Worm (Caenorhabditis elegans) whole organism, young adult: ENCODE results near the gene C01G6.9.

Experiments used
- D2030.7 ChIP-seq: fragments of 200-800 bp; sonication (Bioruptor generic); IDR thresholded peaks from 2 replicates; pipeline ENCODE4 v1.3.6; 2022; ENCODE audit warnings: missing genetic modification reagents, missing genetic modification characterization, missing compliant biosample characterization
- F10E7.11 ChIP-seq: sonication (generic microtip); optimal IDR thresholded peaks from 2 replicates; lab custom pipeline; 2017; ENCODE audit warnings: mild to moderate bottlenecking, missing genetic modification characterization, moderate library complexity, missing compliant biosample characterization
- F33H1.4 ChIP-seq: fragments of 200-800 bp; sonication (Bioruptor generic); IDR thresholded peaks from 2 replicates; pipeline ENCODE4 v1.3.6; 2022; ENCODE audit warnings: missing genetic modification reagents, missing genetic modification characterization, missing compliant biosample characterization
- F52B5.7 ChIP-seq: sonication (generic microtip); optimal IDR thresholded peaks from 2 replicates; lab custom pipeline; 2016; ENCODE audit warnings: mild to moderate bottlenecking, missing genetic modification characterization, missing compliant biosample characterization
- F57C9.4 ChIP-seq: sonication (generic microtip); optimal IDR thresholded peaks from 2 replicates; lab custom pipeline; 2017; ENCODE audit warnings: mild to moderate bottlenecking, missing genetic modification characterization, missing compliant biosample characterization
- K12H6.12 ChIP-seq: fragments of 200-800 bp; sonication (Bioruptor generic); optimal IDR thresholded peaks from 2 replicates; lab custom pipeline; 2018; ENCODE audit warnings: mild to moderate bottlenecking, missing genetic modification characterization, missing compliant biosample characterization
- Y56A3A.18 ChIP-seq: fragments of 200-800 bp; sonication (Bioruptor generic); IDR thresholded peaks from 2 replicates; pipeline ENCODE4 v1.3.6; 2022; ENCODE audit warnings: missing genetic modification reagents, missing genetic modification characterization, missing compliant biosample characterization
- Y67H2A.10 ChIP-seq: fragments of 200-800 bp; sonication (Bioruptor generic); conservative IDR thresholded peaks from 2 replicates; pipeline ENCODE4 v1.3.6; 2022; ENCODE audit warnings: missing genetic modification reagents, missing genetic modification characterization, missing compliant biosample characterization
- Y79H2A.3 ChIP-seq: fragments of 200-800 bp; sonication (Bioruptor generic); conservative IDR thresholded peaks from 2 replicates; pipeline ENCODE4 v1.3.6; 2022; ENCODE audit warnings: missing genetic modification reagents, missing genetic modification characterization, missing compliant biosample characterization
- athp-1 ChIP-seq: sonication (generic microtip); optimal IDR thresholded peaks from 2 replicates; lab custom pipeline; 2017; ENCODE audit warnings: mild to moderate bottlenecking, missing genetic modification characterization, missing compliant biosample characterization
- cebp-1 ChIP-seq, 2 experiments: fragments of 200-800 bp in 1 of 2; sonication (Bioruptor generic) in 1 of 2; sonication (generic microtip) in 1 of 2; IDR thresholded peaks in 1 of 2; optimal IDR thresholded peaks in 1 of 2; 2 replicates each; pipeline versions ENCODE4 v1.3.6 to Lab custom; 2017 to 2022; ENCODE audit warnings: missing compliant biosample characterization in 2 of 2, missing genetic modification characterization in 2 of 2, mild to moderate bottlenecking in 1 of 2, missing genetic modification reagents in 1 of 2, moderate library complexity in 1 of 2
- ceh-40 ChIP-seq: fragments of 200-800 bp; sonication (Bioruptor generic); IDR thresholded peaks from 2 replicates; pipeline ENCODE4 v1.3.6; 2022; ENCODE audit warnings: missing genetic modification characterization, missing compliant biosample characterization
- dox-1 ChIP-seq: fragments of 200-800 bp; sonication (Bioruptor generic); IDR thresholded peaks from 2 replicates; pipeline ENCODE4 v1.3.6; 2022; ENCODE audit warnings: missing genetic modification reagents, missing genetic modification characterization, missing compliant biosample characterization
- gei-17 ChIP-seq: fragments of 200-800 bp; sonication (Bioruptor generic); optimal IDR thresholded peaks from 2 replicates; lab custom pipeline; 2018; ENCODE audit warnings: mild to moderate bottlenecking, missing genetic modification characterization, missing compliant biosample characterization
- hmg-1.2 ChIP-seq: fragments of 200-800 bp; sonication (Bioruptor generic); IDR thresholded peaks from 2 replicates; pipeline ENCODE4 v1.3.6; 2022; ENCODE audit warnings: missing genetic modification reagents, missing genetic modification characterization, missing compliant biosample characterization
- lag-1 ChIP-seq: fragments of 200-800 bp; sonication (Bioruptor generic); IDR thresholded peaks from 2 replicates; pipeline ENCODE4 v1.3.6; 2022; ENCODE audit warnings: missing genetic modification reagents, missing genetic modification characterization, missing compliant biosample characterization
- lin-26 ChIP-seq: fragments of 200-800 bp; sonication (Bioruptor generic); IDR thresholded peaks from 2 replicates; pipeline ENCODE4 v1.3.6; 2022; ENCODE audit warnings: missing genetic modification reagents, missing genetic modification characterization, missing compliant biosample characterization
- lin-40 ChIP-seq: sonication (generic microtip); optimal IDR thresholded peaks from 2 replicates; lab custom pipeline; 2016; ENCODE audit warnings: missing genetic modification characterization, mild to moderate bottlenecking, missing compliant biosample characterization, missing genotype, missing genetic modification reagents
- madf-10 ChIP-seq: sonication (generic microtip); optimal IDR thresholded peaks from 2 replicates; lab custom pipeline; 2016; ENCODE audit warnings: mild to moderate bottlenecking, missing genetic modification characterization, missing compliant biosample characterization
- madf-6 ChIP-seq: fragments of 200-800 bp; sonication (Bioruptor generic); IDR thresholded peaks from 2 replicates; pipeline ENCODE4 v1.3.6; 2022; ENCODE audit warnings: missing genetic modification reagents, missing genetic modification characterization, missing compliant biosample characterization
- mes-4 ChIP-seq: sonication (generic microtip); optimal IDR thresholded peaks from 2 replicates; lab custom pipeline; 2016; ENCODE audit warnings: missing genotype, missing genetic modification characterization, missing compliant biosample characterization
- nhr-27 ChIP-seq: fragments of 200-800 bp; sonication (Bioruptor generic); optimal IDR thresholded peaks from 2 replicates; lab custom pipeline; 2018; ENCODE audit warnings: mild to moderate bottlenecking, missing genetic modification characterization, moderate library complexity, missing compliant biosample characterization
- nhr-80 ChIP-seq: sonication (generic microtip); optimal IDR thresholded peaks from 2 replicates; lab custom pipeline; 2016; ENCODE audit warnings: missing genetic modification characterization, missing compliant biosample characterization
- pha-4 ChIP-seq: fragments of 150-350 bp; sonication (generic microtip); optimal IDR thresholded peaks from 2 replicates; lab custom pipeline; 2014; ENCODE audit warnings: missing biosample characterization, missing genetic modification reagents, missing genetic modification characterization
- rcor-1 ChIP-seq: fragments of 200-800 bp; sonication (Bioruptor generic); IDR thresholded peaks from 2 replicates; pipeline ENCODE4 v1.3.6; 2022; ENCODE audit warnings: missing genetic modification reagents, missing genetic modification characterization, missing compliant biosample characterization
- repo-1 ChIP-seq: sonication (generic microtip); optimal IDR thresholded peaks from 2 replicates; lab custom pipeline; 2017; ENCODE audit warnings: mild to moderate bottlenecking, missing genetic modification characterization, missing compliant biosample characterization
- sdz-38 ChIP-seq: sonication (generic microtip); optimal IDR thresholded peaks from 2 replicates; lab custom pipeline; 2016; ENCODE audit warnings: missing genotype, missing genetic modification characterization, missing compliant biosample characterization
- snpc-1.3 ChIP-seq: sonication (generic microtip); optimal IDR thresholded peaks from 2 replicates; lab custom pipeline; 2017; ENCODE audit warnings: missing genetic modification characterization, mild to moderate bottlenecking, missing compliant biosample characterization, antibody characterized with exemption, moderate library complexity, missing genotype, missing genetic modification reagents; ENCODE audit not compliant: insufficient read depth
- somi-1 ChIP-seq: fragments of 200-800 bp; sonication (Bioruptor generic); optimal IDR thresholded peaks from 2 replicates; lab custom pipeline; 2018; ENCODE audit warnings: mild to moderate bottlenecking, missing genetic modification characterization, missing compliant biosample characterization
- xnd-1 ChIP-seq: sonication (generic microtip); optimal IDR thresholded peaks from 2 replicates; lab custom pipeline; 2016; ENCODE audit warnings: missing genotype, missing genetic modification reagents, missing genetic modification characterization, missing compliant biosample characterization
- zfh-2 ChIP-seq: fragments of 200-800 bp; sonication (Bioruptor generic); conservative IDR thresholded peaks from 2 replicates; pipeline ENCODE4 v1.3.6; 2022; ENCODE audit warnings: missing genetic modification reagents, missing genetic modification characterization, missing compliant biosample characterization
- ztf-28 ChIP-seq: fragments of 200-800 bp; sonication (Bioruptor generic); IDR thresholded peaks from 2 replicates; pipeline ENCODE4 v1.3.6; 2022; ENCODE audit warnings: missing genetic modification reagents, missing genetic modification characterization, missing compliant biosample characterization

Gene C01G6.9

ce11 chrII:9331343-9331742 is 35.7 kb upstream of the C01G6.9 start, which contains the start of gene eif-3.F (continued):
- TF ChIP-seq rcor-1 (GFP tag; lab: Robert Waterston, UW) (no peak), K12H6.12 (tag; lab: Kevin White, UChicago) (no peak), Y67H2A.10 (no peak)

- TF ChIP-seq nhr-27 (tag; lab: Kevin White, UChicago) (no peak), hmg-1.2 (GFP tag; lab: Robert Waterston, UW) (0 out of 2 replicates have a peak, but pooled peaks have one; percentile 7)
These were observed 33.9 kb upstream of the C01G6.9 start, which contains the start of gene wbp-2 for ce11 chrII:9329474-9329873. Gene wbp-2, plus strand, starts transcription at chrII:9329774.

ce11 chrII:9325555-9325954 is 29.9 kb upstream of the C01G6.9 start:
- TF ChIP-seq snpc-1.3 (no peak), dox-1 (GFP tag; lab: Robert Waterston, UW) (peak; percentile 47; the same call in 1 of the 2 replicates), nhr-80 (tag; lab: Kevin White, UChicago) (peak; percentile 80)
- TF ChIP-seq, all 124 proteins: peak for 2

ce11 chrII:9324824-9325351 is 29.3 kb upstream of the C01G6.9 start, which contains the start of gene eat-3:
Gene eat-3, plus strand, starts transcription at chrII:9324874.
- TF ChIP-seq lin-40 (tag; lab: Kevin White, UChicago) = peak; percentile 17
- no peak for TF ChIP-seq F10E7.11 (tag; lab: Kevin White, UChicago)
- TF ChIP-seq cebp-1 (GFP tag; IDR thresholded peaks at IDR 0.05; lab: Robert Waterston, UW) = no peak
- peak; percentile 43 for TF ChIP-seq cebp-1 (tag; optimal IDR thresholded peaks at IDR 0.05; lab: Kevin White, UChicago)
- TF ChIP-seq ceh-40 (GFP tag; lab: Robert Waterston, UW) = no peak
- TF ChIP-seq, all 124 proteins: peak for 2

ce11 chrII:9323660-9324059 is 28.0 kb upstream of the C01G6.9 start, which contains the start of gene egli-1:
Gene egli-1, plus strand, starts transcription at chrII:9323960.
- TF ChIP-seq madf-10 (tag; lab: Kevin White, UChicago) (no peak), cebp-1 (GFP tag; IDR thresholded peaks at IDR 0.05; lab: Robert Waterston, UW) (no peak), cebp-1 (tag; optimal IDR thresholded peaks at IDR 0.05; lab: Kevin White, UChicago) (peak; percentile 66)

- TF ChIP-seq D2030.7 (GFP tag; lab: Robert Waterston, UW) (no peak), F33H1.4 (peak; percentile 74), pha-4 (tag; lab: Kevin White, UChicago) (no peak), athp-1 (tag; lab: Kevin White, UChicago) (no peak), repo-1 (tag; lab: Kevin White, UChicago) (no peak), mes-4 (tag; lab: Kevin White, UChicago) (no peak)
These were observed 27.3 kb upstream of the C01G6.9 start, which contains the start of gene rab-39 for ce11 chrII:9322870-9323349. Gene rab-39, minus strand, starts transcription at chrII:9322920.

ce11 chrII:9319058-9319915 is 23.7 kb upstream of the C01G6.9 start, which contains the start of the genes csa-1 and wdfy-2:
Gene csa-1, minus strand, starts transcription at chrII:9319726.
Gene wdfy-2, plus strand, starts transcription at chrII:9319865.
- TF ChIP-seq K12H6.12 (tag; lab: Kevin White, UChicago) (no peak), somi-1 (no peak), pha-4 (tag; lab: Kevin White, UChicago) (no peak), F52B5.7 (tag; lab: Kevin White, UChicago) (no peak), F33H1.4 (peak; percentile 85), cebp-1 (GFP tag; IDR thresholded peaks at IDR 0.05; lab: Robert Waterston, UW) (no peak), cebp-1 (tag; optimal IDR thresholded peaks at IDR 0.05; lab: Kevin White, UChicago) (no peak), ztf-28 (GFP tag; lab: Robert Waterston, UW) (no peak), nhr-27 (tag; lab: Kevin White, UChicago) (no peak), lin-26 (GFP tag; lab: Robert Waterston, UW) (no peak), xnd-1 (tag; lab: Kevin White, UChicago) (peak; percentile 77), F57C9.4 (tag; lab: Kevin White, UChicago) (no peak), Y79H2A.3 (GFP tag; lab: Robert Waterston, UW) (no peak), madf-6 (GFP tag; lab: Robert Waterston, UW) (peak; percentile 87), lag-1 (GFP tag; lab: Robert Waterston, UW) (no peak), gei-17 (GFP tag; lab: Kevin White, UChicago) (no peak), Y56A3A.18 (GFP tag; lab: Robert Waterston, UW) (no peak), zfh-2 (GFP tag; lab: Robert Waterston, UW) (no peak), sdz-38 (no peak), nhr-80 (tag; lab: Kevin White, UChicago) (no peak), snpc-1.3 (peak; percentile 4)
